Fruit fly (Drosophila melanogaster) whole organism, embryonic: ENCODE data around the gene SPARC.

ENCODE experiments used
- Ada2b ChIP-seq: fragments of 200-800 bp; sonication (Bioruptor generic); IDR thresholded peaks from 2 replicates; pipeline ENCODE4 v1.3.6; 2022; ENCODE audit warnings: missing biosample characterization, missing genetic modification characterization
- Asciz ChIP-seq: fragments of 200-800 bp; sonication (Bioruptor generic); optimal IDR thresholded peaks from 2 replicates; lab custom pipeline; 2017; ENCODE audit warnings: missing biosample characterization, mild to moderate bottlenecking, missing genetic modification characterization, missing genetic modification reagents
- CG10462 ChIP-seq: fragments of 200-800 bp; sonication (Bioruptor generic); optimal IDR thresholded peaks from 2 replicates; lab custom pipeline; 2016; ENCODE audit warnings: missing biosample characterization, missing genetic modification characterization
- CG11085 ChIP-seq: fragments of 200-800 bp; sonication (Bioruptor generic); IDR thresholded peaks from 2 replicates; pipeline ENCODE4 v1.3.6; 2022; ENCODE audit warnings: missing biosample characterization, missing genetic modification characterization
- CG11560 ChIP-seq: fragments of 200-800 bp; sonication (Bioruptor generic); IDR thresholded peaks from 3 replicates; pipeline ENCODE4 v1.3.6; 2022; ENCODE audit warnings: missing biosample characterization, missing genetic modification characterization
- CG11696 ChIP-seq: fragments of 200-800 bp; sonication (Bioruptor generic); IDR thresholded peaks from 2 replicates; pipeline ENCODE4 v1.3.6; 2022; ENCODE audit warnings: missing biosample characterization, missing genetic modification characterization
- CG12071 ChIP-seq: fragments of 200-800 bp; sonication (Bioruptor generic); optimal IDR thresholded peaks from 3 replicates; lab custom pipeline; 2018; ENCODE audit warnings: missing biosample characterization, mild to moderate bottlenecking, missing genetic modification characterization
- CG13424 ChIP-seq: fragments of 200-800 bp; sonication (Bioruptor generic); optimal IDR thresholded peaks from 2 replicates; lab custom pipeline; 2019; ENCODE audit warnings: missing biosample characterization, mild to moderate bottlenecking, missing genetic modification characterization, moderate library complexity
- CG13894 ChIP-seq: fragments of 200-800 bp; sonication (Bioruptor generic); optimal IDR thresholded peaks from 3 replicates; lab custom pipeline; 2018; ENCODE audit warnings: missing biosample characterization, mild to moderate bottlenecking, missing genetic modification characterization, moderate library complexity
- CG15479 ChIP-seq: fragments of 200-800 bp; sonication (Bioruptor generic); optimal IDR thresholded peaks from 3 replicates; lab custom pipeline; 2019; ENCODE audit warnings: missing biosample characterization, mild to moderate bottlenecking, missing genetic modification characterization, moderate library complexity
- CG17328 ChIP-seq: fragments of 200-800 bp; sonication (Bioruptor generic); IDR thresholded peaks from 2 replicates; pipeline ENCODE4 v1.3.6; 2022; ENCODE audit warnings: missing biosample characterization, missing genetic modification characterization
- CG17612 ChIP-seq: fragments of 200-800 bp; sonication (Bioruptor generic); IDR thresholded peaks from 2 replicates; pipeline ENCODE4 v1.3.6; 2022; ENCODE audit warnings: missing biosample characterization, missing genetic modification characterization
- CG1792 ChIP-seq: fragments of 200-800 bp; sonication (Bioruptor generic); optimal IDR thresholded peaks from 2 replicates; lab custom pipeline; 2016; ENCODE audit warnings: missing biosample characterization, missing genetic modification characterization
- CG18262 ChIP-seq: fragments of 200-800 bp; optimal IDR thresholded peaks from 3 replicates; lab custom pipeline; 2019; ENCODE audit warnings: missing biosample characterization, mild to moderate bottlenecking, missing genetic modification characterization, moderate library complexity
- CG2678 ChIP-seq: fragments of 200-800 bp; sonication (Bioruptor generic); optimal IDR thresholded peaks from 3 replicates; lab custom pipeline; 2019; ENCODE audit warnings: missing biosample characterization, mild to moderate bottlenecking, missing genetic modification characterization, moderate library complexity
- CG2889 ChIP-seq: fragments of 200-800 bp; sonication (Bioruptor generic); IDR thresholded peaks from 3 replicates; pipeline ENCODE4 v1.3.6; 2022; ENCODE audit warnings: missing biosample characterization, missing genetic modification characterization
- CG3065 ChIP-seq: fragments of 200-800 bp; sonication (Bioruptor generic); optimal IDR thresholded peaks from 2 replicates; lab custom pipeline; 2016; ENCODE audit warnings: missing biosample characterization, missing genetic modification characterization
- CG31365 ChIP-seq: fragments of 200-800 bp; sonication (Bioruptor generic); optimal IDR thresholded peaks from 2 replicates; lab custom pipeline; 2018; ENCODE audit warnings: missing biosample characterization, mild to moderate bottlenecking, missing genetic modification characterization
- CG7271 ChIP-seq: fragments of 200-800 bp; sonication (Bioruptor generic); optimal IDR thresholded peaks from 2 replicates; lab custom pipeline; 2018; ENCODE audit warnings: missing biosample characterization, mild to moderate bottlenecking, missing genetic modification characterization, moderate library complexity
- CG7372 ChIP-seq: fragments of 200-800 bp; sonication (Bioruptor generic); IDR thresholded peaks from 2 replicates; pipeline ENCODE4 v1.3.6; 2022; ENCODE audit warnings: missing biosample characterization, missing genetic modification characterization
- CG7928 ChIP-seq: fragments of 200-800 bp; sonication (Bioruptor generic); optimal IDR thresholded peaks from 2 replicates; lab custom pipeline; 2017; ENCODE audit warnings: missing biosample characterization, mild to moderate bottlenecking, missing genetic modification characterization
- CG8388 ChIP-seq: fragments of 200-800 bp; sonication (Bioruptor generic); optimal IDR thresholded peaks from 2 replicates; lab custom pipeline; 2019; ENCODE audit warnings: missing biosample characterization, mild to moderate bottlenecking, missing genetic modification characterization, moderate library complexity
- CG8924 ChIP-seq: fragments of 200-800 bp; optimal IDR thresholded peaks from 3 replicates; lab custom pipeline; 2019; ENCODE audit warnings: missing biosample characterization, mild to moderate bottlenecking, missing genetic modification characterization, moderate library complexity
- CG9876 ChIP-seq: fragments of 200-800 bp; sonication (Bioruptor generic); optimal IDR thresholded peaks from 2 replicates; lab custom pipeline; 2016; ENCODE audit warnings: missing biosample characterization, missing genetic modification characterization
- CkIIα-i1 ChIP-seq: fragments of 200-800 bp; sonication (Bioruptor generic); IDR thresholded peaks from 2 replicates; pipeline ENCODE4 v1.3.6; 2022; ENCODE audit warnings: missing biosample characterization, missing genetic modification characterization
- Doc2 ChIP-seq: fragments of 200-800 bp; sonication (Bioruptor generic); IDR thresholded peaks from 2 replicates; pipeline ENCODE4 v1.3.6; 2022; ENCODE audit warnings: missing biosample characterization, missing genetic modification characterization
- Drgx ChIP-seq: fragments of 200-800 bp; sonication (Bioruptor generic); IDR thresholded peaks from 2 replicates; pipeline ENCODE4 v1.3.6; 2022; ENCODE audit warnings: missing biosample characterization, missing genetic modification characterization
- HHEX ChIP-seq: fragments of 200-800 bp; sonication (Bioruptor generic); optimal IDR thresholded peaks from 3 replicates; lab custom pipeline; 2017; ENCODE audit warnings: missing biosample characterization, mild to moderate bottlenecking, missing genetic modification characterization, missing genetic modification reagents
- Hr39 ChIP-seq: fragments of >200 bp; optimal IDR thresholded peaks from 2 replicates; lab custom pipeline; 2017
- Lhr ChIP-seq: fragments of 200-800 bp; sonication (Bioruptor generic); optimal IDR thresholded peaks from 3 replicates; lab custom pipeline; 2017; ENCODE audit warnings: mild to moderate bottlenecking, missing biosample characterization, missing genetic modification reagents, missing genetic modification characterization
- Meics ChIP-seq: fragments of 200-800 bp; sonication (Bioruptor generic); optimal IDR thresholded peaks from 2 replicates; lab custom pipeline; 2017; ENCODE audit warnings: missing biosample characterization, mild to moderate bottlenecking, missing genetic modification characterization
- Pdp1 ChIP-seq, 2 experiments: fragments of 200-800 bp; sonication (Bioruptor generic); optimal IDR thresholded peaks; 3 replicates each; lab custom pipeline; 2016; ENCODE audit warnings: missing biosample characterization in 2 of 2, missing genetic modification characterization in 2 of 2, mild to moderate bottlenecking in 1 of 2, moderate library complexity in 1 of 2
- ci ChIP-seq: fragments of 200-800 bp; sonication (Bioruptor generic); IDR thresholded peaks from 3 replicates; pipeline ENCODE4 v1.3.6; 2022; ENCODE audit warnings: missing biosample characterization, missing genetic modification characterization
- da ChIP-seq: fragments of 200-800 bp; sonication (Bioruptor generic); optimal IDR thresholded peaks from 2 replicates; lab custom pipeline; 2016; ENCODE audit warnings: missing biosample characterization, missing genetic modification characterization
- emc ChIP-seq: fragments of 200-800 bp; sonication (Bioruptor generic); optimal IDR thresholded peaks from 2 replicates; lab custom pipeline; 2016; ENCODE audit warnings: missing biosample characterization, missing genetic modification characterization
- gem ChIP-seq: fragments of 200-800 bp; sonication (Bioruptor generic); optimal IDR thresholded peaks from 2 replicates; lab custom pipeline; 2019; ENCODE audit warnings: missing biosample characterization, mild to moderate bottlenecking, missing genetic modification characterization, moderate library complexity
- gro ChIP-seq: fragments of 200-800 bp; sonication (Bioruptor generic); optimal IDR thresholded peaks from 2 replicates; lab custom pipeline; 2016; ENCODE audit warnings: missing biosample characterization, missing genetic modification characterization
- gsb-n ChIP-seq: fragments of 200-800 bp; sonication (Bioruptor generic); optimal IDR thresholded peaks from 3 replicates; lab custom pipeline; 2018; ENCODE audit warnings: missing biosample characterization, mild to moderate bottlenecking, missing genetic modification characterization
- hb ChIP-seq: fragments of 200-800 bp; sonication (Bioruptor generic); IDR thresholded peaks from 3 replicates; pipeline ENCODE4 v1.3.6; 2022; ENCODE audit warnings: missing biosample characterization, missing genetic modification characterization; ENCODE audit not compliant: partially characterized antibody
- hkb ChIP-seq, 2 experiments: fragments of 200-800 bp in 1 of 2; fragments of >200 bp in 1 of 2; sonication (Bioruptor generic) in 1 of 2; IDR thresholded peaks in 1 of 2; optimal IDR thresholded peaks in 1 of 2; 2 replicates each; pipeline versions ENCODE4 v1.3.6 to Lab custom; 2017 to 2022; ENCODE audit warnings: missing biosample characterization in 1 of 2, missing genetic modification characterization in 1 of 2
- jumu ChIP-seq: fragments of 200-800 bp; sonication (Bioruptor generic); optimal IDR thresholded peaks from 3 replicates; lab custom pipeline; 2016; ENCODE audit warnings: missing biosample characterization, missing genetic modification characterization
- ken ChIP-seq: fragments of 200-800 bp; sonication (Bioruptor generic); IDR thresholded peaks from 3 replicates; pipeline ENCODE4 v1.3.6; 2022; ENCODE audit warnings: missing biosample characterization, missing genetic modification characterization
- phol ChIP-seq: fragments of 200-800 bp; sonication (Bioruptor generic); optimal IDR thresholded peaks from 3 replicates; lab custom pipeline; 2018; ENCODE audit warnings: missing biosample characterization, mild to moderate bottlenecking, missing genetic modification characterization, moderate library complexity
- pnt ChIP-seq: fragments of 200-800 bp; sonication (Bioruptor generic); optimal IDR thresholded peaks from 3 replicates; lab custom pipeline; 2016; ENCODE audit warnings: missing biosample characterization, missing genetic modification characterization
- repo ChIP-seq: fragments of 200-800 bp; sonication (Bioruptor generic); optimal IDR thresholded peaks from 2 replicates; lab custom pipeline; 2016; ENCODE audit warnings: missing biosample characterization, missing genetic modification characterization
- scrt ChIP-seq: fragments of 200-800 bp; sonication (Bioruptor generic); optimal IDR thresholded peaks from 2 replicates; lab custom pipeline; 2018; ENCODE audit warnings: missing biosample characterization, mild to moderate bottlenecking, missing genetic modification characterization, moderate library complexity
- slbo ChIP-seq: fragments of 200-800 bp; sonication (Bioruptor generic); IDR thresholded peaks from 2 replicates; pipeline ENCODE4 v1.3.6; 2022; ENCODE audit warnings: missing biosample characterization, missing genetic modification characterization
- slou ChIP-seq: fragments of 200-800 bp; sonication (Bioruptor generic); optimal IDR thresholded peaks from 3 replicates; lab custom pipeline; 2016; ENCODE audit warnings: missing biosample characterization, missing genetic modification characterization
- stwl ChIP-seq: fragments of 200-800 bp; sonication (Bioruptor generic); optimal IDR thresholded peaks from 3 replicates; lab custom pipeline; 2018; ENCODE audit warnings: missing biosample characterization, mild to moderate bottlenecking, missing genetic modification characterization, moderate library complexity
- tio ChIP-seq: fragments of 200-800 bp; sonication (Bioruptor generic); optimal IDR thresholded peaks from 2 replicates; lab custom pipeline; 2017; ENCODE audit warnings: missing biosample characterization, missing genetic modification characterization, inconsistent platforms
- zen ChIP-seq: fragments of 200-800 bp; sonication (Bioruptor generic); optimal IDR thresholded peaks from 3 replicates; lab custom pipeline; 2018; ENCODE audit warnings: missing biosample characterization, mild to moderate bottlenecking, missing genetic modification characterization, moderate library complexity

The SPARC gene

dm6 chr3R:26915463-26915925, 43.7 kb upstream of the SPARC start, which contains the start of gene CG46339 (continued):
- TF ChIP-seq hb (GFP tag; lab: Robert Waterston, UW) (no peak), stwl (peak; percentile 5), CG31365 (tag; lab: Kevin White, UChicago) (peak; percentile 62), CG11085 (no peak), phol (tag; lab: Kevin White, UChicago) (peak; percentile 49), slbo (GFP tag; lab: Robert Waterston, UW) (0 out of 2 replicates have a peak, but pooled peaks have one; percentile 27), zen (tag; lab: Kevin White, UChicago) (peak; percentile 18), HHEX (GFP tag; lab: Kevin White, UChicago) (peak; percentile 62), Meics (GFP tag; lab: Kevin White, UChicago) (peak; percentile 77), Asciz (GFP tag; lab: Kevin White, UChicago) (peak; percentile 25), gem (tag; lab: Kevin White, UChicago) (peak; percentile 74), CG15479 (GFP tag; lab: Kevin White, UChicago) (no peak), CG8388 (peak; percentile 27), CG7928 (GFP tag; lab: Kevin White, UChicago) (no peak), ken (no peak), CG1792 (GFP tag; lab: Kevin White, UChicago) (no peak), CG9876 (GFP tag; lab: Kevin White, UChicago) (no peak), CkIIα-i1 (GFP tag; lab: Robert Waterston, UW) (no peak), slou (no peak), CG3065 (GFP tag; lab: Kevin White, UChicago) (no peak), tio (GFP tag; lab: Kevin White, UChicago) (no peak), hkb (optimal IDR thresholded peaks at IDR 0.05; lab: Kevin White, UChicago) (no peak), hkb (GFP tag; IDR thresholded peaks at IDR 0.05; lab: Robert Waterston, UW) (peak; percentile 57), Doc2 (GFP tag; lab: Robert Waterston, UW) (no peak), CG18262 (tag; lab: Kevin White, UChicago) (peak; percentile 61), CG8924 (peak; percentile 56), scrt (GFP tag; lab: Kevin White, UChicago) (peak; percentile 77), CG17612 (GFP tag; lab: Robert Waterston, UW) (no peak), ci (GFP tag; lab: Robert Waterston, UW) (peak; percentile 91), CG7271 (no peak), CG7372 (no peak), Pdp1 (GFP tag; optimal IDR thresholded peaks at IDR 0.05; lab: Kevin White, UChicago) (peak in 1 of 2 experiments; percentile 56), da (peak; percentile 15), CG13894 (peak; percentile 87), jumu (GFP tag; lab: Kevin White, UChicago) (no peak), gsb-n (peak; percentile 7), CG10462 (GFP tag; lab: Kevin White, UChicago) (no peak), CG11560 (tag; lab: Robert Waterston, UW) (no peak), Drgx (GFP tag; lab: Robert Waterston, UW) (peak; percentile 53), CG2889 (GFP tag; lab: Robert Waterston, UW) (no peak), CG13424 (tag; lab: Kevin White, UChicago) (no peak), CG17328 (GFP tag; lab: Robert Waterston, UW) (peak; percentile 34), emc (GFP tag; lab: Kevin White, UChicago) (no peak), repo (GFP tag; lab: Kevin White, UChicago) (no peak), gro (GFP tag; lab: Kevin White, UChicago) (peak; percentile 87), CG11696 (peak; percentile 17; the same call in 1 of the 2 replicates), Ada2b (GFP tag; lab: Robert Waterston, UW) (peak; percentile 33; the same call in 1 of the 2 replicates), Hr39 (no peak), Lhr (GFP tag; lab: Kevin White, UChicago) (no peak), CG2678 (tag; lab: Kevin White, UChicago) (peak; percentile 71), pnt (GFP tag; lab: Kevin White, UChicago) (no peak), CG12071 (peak; percentile 75)
